Worm (Caenorhabditis elegans) whole organism, L1 larva: ENCODE measurements around the gene madf-8.

Experiments used
- C04F5.9 ChIP-seq: sonication (generic microtip); optimal IDR thresholded peaks from 2 replicates; lab custom pipeline; 2016; ENCODE audit warnings: missing genetic modification characterization, missing compliant biosample characterization
- aha-1 ChIP-seq: fragments of 150-350 bp; optimal IDR thresholded peaks from 2 replicates; lab custom pipeline; 2014; ENCODE audit warnings: missing biosample characterization, missing genetic modification characterization
- blmp-1 ChIP-seq: fragments of 150-350 bp; optimal IDR thresholded peaks from 2 replicates; lab custom pipeline; 2014; ENCODE audit warnings: missing biosample characterization, missing genetic modification characterization
- ceh-82 ChIP-seq, 3 experiments: fragments of 150-350 bp in 1 of 3; sonication (generic microtip) in 2 of 3; optimal IDR thresholded peaks; 2 replicates each; lab custom pipeline; 2014 to 2017; ENCODE audit warnings: missing biosample characterization in 3 of 3, missing genetic modification characterization in 3 of 3
- ceh-88 ChIP-seq: fragments of 200-800 bp; sonication (Bioruptor generic); IDR thresholded peaks from 2 replicates; pipeline ENCODE4 v1.3.6; 2022; ENCODE audit warnings: missing genetic modification characterization, missing compliant biosample characterization
- ces-1 ChIP-seq: fragments of 150-350 bp; optimal IDR thresholded peaks from 2 replicates; lab custom pipeline; 2014; ENCODE audit warnings: missing biosample characterization, missing genetic modification reagents, missing genetic modification characterization
- dsc-1 ChIP-seq: sonication (generic microtip); optimal IDR thresholded peaks from 2 replicates; lab custom pipeline; 2016; ENCODE audit warnings: mild to moderate bottlenecking, missing genetic modification characterization, missing compliant biosample characterization
- efl-1 ChIP-seq, 4 experiments: fragments of 150-350 bp; optimal IDR thresholded peaks in 3 of 4; peaks in 1 of 4; 1 replicate in 1 of 4; 2 replicates in 3 of 4; lab custom pipeline; 2014; ENCODE audit warnings: missing biosample characterization in 2 of 4, missing genetic modification characterization in 2 of 4, missing genetic modification reagents in 2 of 4
- efl-3 ChIP-seq: fragments of 200-800 bp; sonication (Bioruptor generic); optimal IDR thresholded peaks from 2 replicates; lab custom pipeline; 2018; ENCODE audit warnings: mild to moderate bottlenecking, missing genetic modification characterization, missing compliant biosample characterization
- egl-13 ChIP-seq: sonication (generic microtip); optimal IDR thresholded peaks from 2 replicates; lab custom pipeline; 2016; ENCODE audit warnings: missing genotype, missing genetic modification reagents, missing genetic modification characterization, missing compliant biosample characterization
- elt-2 ChIP-seq: sonication (generic microtip); optimal IDR thresholded peaks from 2 replicates; lab custom pipeline; 2016; ENCODE audit warnings: missing genetic modification characterization, mild to moderate bottlenecking, inconsistent platforms, missing compliant biosample characterization, missing genetic modification reagents
- elt-3 ChIP-seq, 6 experiments: fragments of 150-350 bp in 1 of 6; sonication (generic microtip); optimal IDR thresholded peaks; 2 replicates each; lab custom pipeline; 2017 to 2018; ENCODE audit warnings: missing biosample characterization in 6 of 6, missing genetic modification characterization in 6 of 6, inconsistent platforms in 1 of 6
- ets-5 ChIP-seq: fragments of 200-800 bp; sonication (Bioruptor generic); IDR thresholded peaks from 2 replicates; pipeline ENCODE4 v1.3.6; 2022; ENCODE audit warnings: missing genetic modification characterization, missing compliant biosample characterization
- fkh-10 ChIP-seq: sonication (generic microtip); optimal IDR thresholded peaks from 2 replicates; lab custom pipeline; 2017; ENCODE audit warnings: missing biosample characterization, missing genetic modification reagents, missing genetic modification characterization
- fos-1 ChIP-seq: fragments of 150-350 bp; optimal IDR thresholded peaks from 2 replicates; lab custom pipeline; 2014; ENCODE audit warnings: missing biosample characterization, missing genetic modification characterization
- grh-1 ChIP-seq: fragments of 200-800 bp; sonication (Bioruptor generic); IDR thresholded peaks from 2 replicates; pipeline ENCODE4 v1.3.6; 2022; ENCODE audit warnings: missing genetic modification reagents, missing genetic modification characterization, missing compliant biosample characterization
- isw-1 ChIP-seq: fragments of 200-800 bp; sonication (Bioruptor generic); IDR thresholded peaks from 2 replicates; pipeline ENCODE4 v1.3.6; 2022; ENCODE audit warnings: missing genetic modification characterization, missing compliant biosample characterization
- jun-1 ChIP-seq: fragments of 150-350 bp; optimal IDR thresholded peaks from 2 replicates; lab custom pipeline; 2014; ENCODE audit warnings: missing biosample characterization, missing genetic modification reagents, missing genetic modification characterization
- lin-13 ChIP-seq: fragments of 150-350 bp; optimal IDR thresholded peaks from 2 replicates; lab custom pipeline; 2014; ENCODE audit warnings: missing biosample characterization, missing genetic modification reagents, missing genetic modification characterization
- lin-14 ChIP-seq: fragments of 200-800 bp; sonication (Bioruptor generic); optimal IDR thresholded peaks from 2 replicates; lab custom pipeline; 2018; ENCODE audit warnings: mild to moderate bottlenecking, missing genetic modification characterization, moderate library complexity, missing compliant biosample characterization
- lin-35 ChIP-seq, 2 experiments: fragments of 150-350 bp; optimal IDR thresholded peaks; 2 replicates each; lab custom pipeline; 2014; ENCODE audit warnings: missing biosample characterization in 2 of 2, missing genetic modification characterization in 2 of 2, missing genetic modification reagents in 2 of 2
- lin-39 ChIP-seq: fragments of 150-350 bp; optimal IDR thresholded peaks from 2 replicates; lab custom pipeline; 2014; ENCODE audit warnings: missing biosample characterization, missing genetic modification reagents, missing genetic modification characterization
- lir-3 ChIP-seq: sonication (generic microtip); optimal IDR thresholded peaks from 2 replicates; lab custom pipeline; 2016; ENCODE audit warnings: mild to moderate bottlenecking, missing genetic modification characterization, moderate library complexity, missing compliant biosample characterization; ENCODE audit not compliant: poor library complexity
- lsy-2 ChIP-seq, 2 experiments: fragments of 150-350 bp; optimal IDR thresholded peaks; 2 replicates each; lab custom pipeline; 2014; ENCODE audit warnings: missing biosample characterization in 2 of 2, missing genetic modification characterization in 2 of 2
- mef-2 ChIP-seq: fragments of 150-350 bp; optimal IDR thresholded peaks from 2 replicates; lab custom pipeline; 2014; ENCODE audit warnings: missing biosample characterization, missing genetic modification characterization
- mep-1 ChIP-seq: fragments of 150-350 bp; optimal IDR thresholded peaks from 2 replicates; lab custom pipeline; 2014; ENCODE audit warnings: missing biosample characterization, missing genetic modification characterization
- nhr-12 ChIP-seq: sonication (generic microtip); optimal IDR thresholded peaks from 2 replicates; lab custom pipeline; 2017; ENCODE audit warnings: missing biosample characterization, missing genetic modification characterization
- nhr-19 ChIP-seq: fragments of 200-800 bp; sonication (Bioruptor generic); conservative IDR thresholded peaks from 2 replicates; pipeline ENCODE4 v1.3.6; 2022; ENCODE audit warnings: missing genetic modification characterization, missing compliant biosample characterization
- nhr-20 ChIP-seq: sonication (generic microtip); optimal IDR thresholded peaks from 2 replicates; lab custom pipeline; 2016; ENCODE audit warnings: mild to moderate bottlenecking, missing genetic modification characterization, missing compliant biosample characterization
- nhr-28 ChIP-seq: fragments of 150-350 bp; optimal IDR thresholded peaks from 2 replicates; lab custom pipeline; 2014; ENCODE audit warnings: missing biosample characterization, missing genetic modification characterization
- nhr-47 ChIP-seq: sonication (generic microtip); optimal IDR thresholded peaks from 2 replicates; lab custom pipeline; 2016; ENCODE audit warnings: mild to moderate bottlenecking, missing genetic modification characterization, moderate library complexity, missing compliant biosample characterization
- nhr-71 ChIP-seq: sonication (generic microtip); optimal IDR thresholded peaks from 2 replicates; lab custom pipeline; 2016; ENCODE audit warnings: mild to moderate bottlenecking, missing genetic modification characterization, moderate library complexity, missing compliant biosample characterization
- nhr-76 ChIP-seq: sonication (generic microtip); optimal IDR thresholded peaks from 2 replicates; lab custom pipeline; 2017; ENCODE audit warnings: missing biosample characterization, missing genetic modification characterization
- nhr-77 ChIP-seq: fragments of 150-350 bp; optimal IDR thresholded peaks from 2 replicates; lab custom pipeline; 2014; ENCODE audit warnings: missing biosample characterization, missing genetic modification characterization
- nhr-85 ChIP-seq: sonication (generic microtip); peaks from one replicate; lab custom pipeline; 2016; ENCODE audit warnings: missing genetic modification characterization, inconsistent platforms, missing compliant biosample characterization
- pax-3 ChIP-seq: fragments of 200-800 bp; sonication (Bioruptor generic); optimal IDR thresholded peaks from 2 replicates; lab custom pipeline; 2018; ENCODE audit warnings: mild to moderate bottlenecking, missing genetic modification characterization, moderate library complexity, missing compliant biosample characterization
- skn-1 ChIP-seq: fragments of 150-350 bp; optimal IDR thresholded peaks from 2 replicates; lab custom pipeline; 2014; ENCODE audit warnings: missing biosample characterization, missing genetic modification characterization
- snu-23 ChIP-seq: sonication (generic microtip); optimal IDR thresholded peaks from 2 replicates; lab custom pipeline; 2016; ENCODE audit warnings: missing genetic modification characterization, missing compliant biosample characterization
- sox-4 ChIP-seq: sonication (generic microtip); optimal IDR thresholded peaks from 2 replicates; lab custom pipeline; 2016; ENCODE audit warnings: missing genetic modification characterization, missing compliant biosample characterization
- sptf-1 ChIP-seq: fragments of 150-350 bp; optimal IDR thresholded peaks from 2 replicates; lab custom pipeline; 2014; ENCODE audit warnings: missing biosample characterization, missing genetic modification characterization
- sup-37 ChIP-seq: fragments of 200-800 bp; sonication (Bioruptor generic); optimal IDR thresholded peaks from 2 replicates; lab custom pipeline; 2018; ENCODE audit warnings: mild to moderate bottlenecking, missing genetic modification characterization, missing compliant biosample characterization
- swsn-7 ChIP-seq: sonication (generic microtip); optimal IDR thresholded peaks from 2 replicates; lab custom pipeline; 2016; ENCODE audit warnings: missing genetic modification characterization, missing compliant biosample characterization
- unc-130 ChIP-seq: fragments of 150-350 bp; optimal IDR thresholded peaks from 2 replicates; lab custom pipeline; 2017; ENCODE audit warnings: missing biosample characterization, missing genetic modification characterization, inconsistent platforms
- unc-30 ChIP-seq: sonication (generic microtip); optimal IDR thresholded peaks from 2 replicates; lab custom pipeline; 2017; ENCODE audit warnings: missing biosample characterization, missing genetic modification characterization
- unc-62 ChIP-seq: fragments of 150-350 bp; optimal IDR thresholded peaks from 2 replicates; lab custom pipeline; 2014; ENCODE audit warnings: missing biosample characterization, missing genetic modification reagents, missing genetic modification characterization
- zip-4 ChIP-seq: fragments of 200-800 bp; sonication (Bioruptor generic); optimal IDR thresholded peaks from 2 replicates; lab custom pipeline; 2018; ENCODE audit warnings: mild to moderate bottlenecking, missing genetic modification characterization, moderate library complexity, missing compliant biosample characterization
- ztf-4 ChIP-seq: fragments of 150-350 bp; optimal IDR thresholded peaks from 2 replicates; lab custom pipeline; 2014; ENCODE audit warnings: missing biosample characterization, missing genetic modification characterization

The madf-8 gene

DNA sequence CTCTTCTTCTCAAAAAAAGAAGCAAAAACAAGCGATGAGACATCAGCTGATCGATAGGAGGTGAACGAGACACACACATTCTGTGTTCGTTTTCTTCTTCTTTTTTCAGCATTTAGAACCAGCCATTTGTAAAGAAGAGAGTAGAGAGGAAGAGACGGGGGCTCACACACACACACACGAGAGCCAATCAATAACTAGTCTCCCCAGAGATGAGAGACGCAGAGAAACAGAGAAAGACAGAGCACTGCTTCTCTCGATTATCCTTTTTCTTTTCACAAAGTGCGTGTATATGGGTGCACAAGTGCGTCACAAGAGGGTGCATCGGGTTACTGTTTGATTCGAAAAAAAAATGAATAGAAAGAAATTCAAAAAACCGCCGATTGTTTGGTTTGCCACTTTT lies 26.7 kb upstream of the madf-8 start (continued):
- TF ChIP-seq egl-13 (tag; lab: Kevin White, UChicago) = peak; percentile 78

- TF ChIP-seq sptf-1 (tag; lab: Kevin White, UChicago) (no peak), nhr-76 (tag; lab: Kevin White, UChicago) (no peak), elt-2 (tag; lab: Kevin White, UChicago) (no peak), nhr-19 (GFP tag; lab: Robert Waterston, UW) (no peak), ztf-4 (tag; lab: Kevin White, UChicago) (no peak), blmp-1 (tag; lab: Kevin White, UChicago) (peak; percentile 94), sox-4 (tag; lab: Kevin White, UChicago) (no peak), lin-35 (GFP tag; optimal IDR thresholded peaks at IDR 0.05; lab: Kevin White, UChicago) (no peak)
Measured at ce11 chrIII:3675480-3675879, 24.8 kb upstream of the madf-8 start.

DNA sequence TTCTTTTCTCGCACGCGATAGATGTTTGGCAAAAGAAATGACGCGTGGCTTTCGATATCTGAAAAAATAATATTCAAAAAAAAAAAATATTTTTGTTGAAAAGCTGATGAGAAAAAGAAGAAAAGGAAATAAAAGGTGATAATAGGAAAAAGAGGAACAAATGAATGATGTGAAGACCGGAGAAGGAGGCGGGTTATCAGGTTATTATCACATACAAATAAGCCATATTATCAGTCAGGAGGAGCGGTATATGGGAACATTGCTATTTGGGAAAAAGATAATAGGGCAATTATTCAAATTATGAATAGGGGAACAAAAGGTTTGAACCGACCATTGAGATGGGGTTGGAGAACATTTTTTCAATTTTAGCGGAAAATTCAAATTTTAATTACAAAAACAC lies 23.5 kb upstream of the madf-8 start:
- TF ChIP-seq nhr-71 (tag; lab: Kevin White, UChicago) (no peak), dsc-1 (peak; percentile 60)

ce11 chrIII:3672839-3673238 lies 22.2 kb upstream of the madf-8 start:
- TF ChIP-seq elt-3 (tag; optimal IDR thresholded peaks at IDR 0.05; lab: Kevin White, UChicago) = peak in 1 of 6 experiments; percentile 24
- no peak for TF ChIP-seq unc-30 (tag; lab: Kevin White, UChicago)
- no peak for TF ChIP-seq ces-1 (GFP tag; lab: Kevin White, UChicago)
- TF ChIP-seq nhr-71 (tag; lab: Kevin White, UChicago) = peak; percentile 41
- TF ChIP-seq ceh-88 (GFP tag; lab: Robert Waterston, UW) = no peak
- no peak; the same call in 1 of the 2 replicates for TF ChIP-seq grh-1 (GFP tag; lab: Robert Waterston, UW)
- TF ChIP-seq nhr-76 (tag; lab: Kevin White, UChicago) = no peak
- no peak for TF ChIP-seq isw-1 (GFP tag; lab: Robert Waterston, UW)
- TF ChIP-seq C04F5.9 (tag; lab: Kevin White, UChicago) = no peak
- TF ChIP-seq nhr-85 = peak; percentile 78
- peak; percentile 13 for TF ChIP-seq swsn-7 (tag; lab: Kevin White, UChicago)
- peak; percentile 17 for TF ChIP-seq fkh-10 (GFP tag; lab: Kevin White, UChicago)
- TF ChIP-seq skn-1 = peak; percentile 20
- no peak for TF ChIP-seq zip-4 (GFP tag; lab: Kevin White, UChicago)
- no peak for TF ChIP-seq ets-5
- TF ChIP-seq aha-1 (tag; lab: Kevin White, UChicago) = no peak
- TF ChIP-seq lin-14 = peak; percentile 90
- TF ChIP-seq nhr-20 (tag; lab: Kevin White, UChicago) = peak; percentile 48
- TF ChIP-seq jun-1 = no peak
- peak; percentile 13 to 48 for TF ChIP-seq lsy-2 (tag; optimal IDR thresholded peaks at IDR 0.05; lab: Kevin White, UChicago)
- TF ChIP-seq snu-23 = peak; percentile 50
- peak; percentile 13 for TF ChIP-seq fos-1 (tag; lab: Kevin White, UChicago)
- TF ChIP-seq lin-13 = peak; percentile 25
- TF ChIP-seq ceh-82 (tag; optimal IDR thresholded peaks at IDR 0.05; lab: Kevin White, UChicago) = no peak
- no peak for TF ChIP-seq pax-3
- no peak for TF ChIP-seq nhr-77 (tag; lab: Kevin White, UChicago)
- peak in 1 of 2 experiments; percentile 18 for TF ChIP-seq efl-1 (optimal IDR thresholded peaks at IDR 0.05; lab: Kevin White, UChicago)
- peak in 1 of 2 experiments; percentile 85 for TF ChIP-seq efl-1 (GFP tag; optimal IDR thresholded peaks at IDR 0.05 in 1 of 2; lab: Kevin White, UChicago)
- no peak for TF ChIP-seq elt-2 (tag; lab: Kevin White, UChicago)
- no peak for TF ChIP-seq unc-130 (tag; lab: Kevin White, UChicago)
- TF ChIP-seq nhr-12 (tag; lab: Kevin White, UChicago) = no peak
- TF ChIP-seq unc-62 (GFP tag; lab: Kevin White, UChicago) = no peak
- peak; percentile 36 for TF ChIP-seq nhr-47
- TF ChIP-seq efl-3 (GFP tag; lab: Kevin White, UChicago) = no peak
- TF ChIP-seq lir-3 (tag; lab: Kevin White, UChicago) = no peak
- TF ChIP-seq nhr-28 (tag; lab: Kevin White, UChicago) = no peak
- TF ChIP-seq mep-1 = peak; percentile 28
- TF ChIP-seq mef-2 = no peak
- no peak for TF ChIP-seq sup-37 (GFP tag; lab: Kevin White, UChicago)
- peak; percentile 86 for TF ChIP-seq blmp-1 (tag; lab: Kevin White, UChicago)
- TF ChIP-seq lin-39 (tag; lab: Kevin White, UChicago) = no peak
- peak; percentile 17 to 30 for TF ChIP-seq lin-35 (GFP tag; optimal IDR thresholded peaks at IDR 0.05; lab: Kevin White, UChicago)
